Worm (Caenorhabditis elegans): ENCODE measurements around the gene melo-3.

DNA sequence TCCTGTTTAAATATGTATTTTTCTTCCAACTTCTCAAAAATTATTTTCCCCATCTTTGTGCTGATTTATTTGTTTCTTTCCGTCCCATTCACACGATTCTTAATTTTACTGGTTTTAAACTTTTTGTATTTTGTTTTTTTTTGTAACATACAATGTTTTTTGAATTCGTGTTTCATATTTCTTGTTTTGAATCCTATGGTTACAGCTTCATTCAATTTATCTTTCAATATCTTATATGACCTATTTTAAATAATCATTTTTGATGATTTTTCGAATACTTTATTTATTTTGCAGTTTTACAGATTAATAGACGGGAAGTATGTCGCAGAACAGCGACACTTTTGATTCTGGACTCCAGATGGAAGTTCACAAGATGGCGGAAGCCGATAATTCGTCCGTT lies 31.9 kb downstream of the melo-3 start, which contains the start of gene hrde-2:
- TF ChIP-seq ztf-23 (GFP tag; IDR thresholded peaks at IDR 0.05) (no peak), tab-1 (GFP tag; IDR thresholded peaks at IDR 0.05) (no peak)

Data from whole organism, midembryonic.